Worm (Caenorhabditis elegans) whole organism, early embryonic: ENCODE measurements around the gene K08D12.4.

Experiments used
- B0310.2 ChIP-seq: sonication (generic microtip); optimal IDR thresholded peaks from 2 replicates; lab custom pipeline; 2016; ENCODE audit warnings: mild to moderate bottlenecking, missing genetic modification characterization, missing compliant biosample characterization
- F13C5.2 ChIP-seq: sonication (generic microtip); optimal IDR thresholded peaks from 2 replicates; lab custom pipeline; 2017; ENCODE audit warnings: mild to moderate bottlenecking, missing genetic modification characterization, inconsistent platforms, missing compliant biosample characterization
- aly-1 ChIP-seq: sonication (generic microtip); optimal IDR thresholded peaks from 2 replicates; lab custom pipeline; 2016; ENCODE audit warnings: missing genetic modification characterization, missing compliant biosample characterization
- ama-1 ChIP-seq: fragments of 150-350 bp; optimal IDR thresholded peaks from 2 replicates; lab custom pipeline; 2014
- flt-1 ChIP-seq: fragments of 200-800 bp; sonication (Bioruptor generic); IDR thresholded peaks from 2 replicates; pipeline ENCODE4 v1.3.6; 2022; ENCODE audit warnings: missing genetic modification characterization, missing compliant biosample characterization
- hmbx-1 ChIP-seq: sonication (generic microtip); optimal IDR thresholded peaks from 2 replicates; lab custom pipeline; 2016; ENCODE audit warnings: mild to moderate bottlenecking, missing genetic modification characterization, missing compliant biosample characterization
- hmg-4 ChIP-seq: fragments of 200-800 bp; sonication (Bioruptor generic); optimal IDR thresholded peaks from 2 replicates; lab custom pipeline; 2018; ENCODE audit warnings: mild to moderate bottlenecking, missing genetic modification characterization, missing compliant biosample characterization
- hnd-1 ChIP-seq: sonication (generic microtip); optimal IDR thresholded peaks from 2 replicates; lab custom pipeline; 2016; ENCODE audit warnings: missing genetic modification characterization, missing compliant biosample characterization
- sea-1 ChIP-seq: fragments of 200-800 bp; sonication (Bioruptor generic); conservative IDR thresholded peaks from 2 replicates; pipeline ENCODE4 v1.3.6; 2022; ENCODE audit warnings: missing genetic modification characterization, missing compliant biosample characterization
- tbx-11 ChIP-seq: fragments of 200-800 bp; sonication (Bioruptor generic); IDR thresholded peaks from 2 replicates; pipeline ENCODE4 v1.3.6; 2022; ENCODE audit warnings: missing genetic modification characterization, missing compliant biosample characterization

- no peak for TF ChIP-seq ama-1
- no peak for TF ChIP-seq hnd-1
- no peak for TF ChIP-seq sea-1 (GFP tag; lab: Robert Waterston, UW)
- no peak for TF ChIP-seq aly-1
- no peak for TF ChIP-seq B0310.2 (tag; lab: Kevin White, UChicago)
- no peak for TF ChIP-seq hmbx-1 (tag; lab: Kevin White, UChicago)
- TF ChIP-seq F13C5.2 (tag; lab: Kevin White, UChicago): no peak
- no peak for TF ChIP-seq hmg-4
- TF ChIP-seq flt-1 (GFP tag; lab: Robert Waterston, UW): no peak
- TF ChIP-seq tbx-11: no peak
Measured at ce11 chrIV:1740105-1741023, 33.3 kb downstream of the K08D12.4 start, which contains the start of gene ptpn-22.
